Worm (Caenorhabditis elegans) whole organism, young adult: ENCODE measurements around the gene W02B3.3.

ENCODE experiments used
- B0019.2 ChIP-seq: fragments of 200-800 bp; sonication (Bioruptor generic); conservative IDR thresholded peaks from 2 replicates; pipeline ENCODE4 v1.3.6; 2022; ENCODE audit warnings: missing genetic modification reagents, missing genetic modification characterization, missing compliant biosample characterization
- B0035.1 ChIP-seq: sonication (generic microtip); optimal IDR thresholded peaks from 2 replicates; lab custom pipeline; 2016; ENCODE audit warnings: missing genetic modification characterization, mild to moderate bottlenecking, missing compliant biosample characterization, missing genotype, missing genetic modification reagents
- B0261.1 ChIP-seq: sonication (generic microtip); optimal IDR thresholded peaks from 2 replicates; lab custom pipeline; 2016; ENCODE audit warnings: mild to moderate bottlenecking, missing genetic modification characterization, moderate library complexity, missing compliant biosample characterization
- C06A6.2 ChIP-seq: fragments of 200-800 bp; sonication (Bioruptor generic); conservative IDR thresholded peaks from 2 replicates; pipeline ENCODE4 v1.3.6; 2022; ENCODE audit warnings: missing genetic modification characterization, missing compliant biosample characterization
- D2030.7 ChIP-seq: fragments of 200-800 bp; sonication (Bioruptor generic); IDR thresholded peaks from 2 replicates; pipeline ENCODE4 v1.3.6; 2022; ENCODE audit warnings: missing genetic modification reagents, missing genetic modification characterization, missing compliant biosample characterization
- F39B2.1 ChIP-seq: fragments of 200-800 bp; sonication (Bioruptor generic); IDR thresholded peaks from 2 replicates; pipeline ENCODE4 v1.3.6; 2022; ENCODE audit warnings: missing genetic modification reagents, missing genetic modification characterization, missing compliant biosample characterization
- F49E8.2 ChIP-seq: sonication (generic microtip); optimal IDR thresholded peaks from 3 replicates; lab custom pipeline; 2017; ENCODE audit warnings: missing genetic modification characterization, mild to moderate bottlenecking, missing compliant biosample characterization, antibody characterized with exemption, moderate library complexity; ENCODE audit not compliant: insufficient read depth
- F52B5.7 ChIP-seq: sonication (generic microtip); optimal IDR thresholded peaks from 2 replicates; lab custom pipeline; 2016; ENCODE audit warnings: mild to moderate bottlenecking, missing genetic modification characterization, missing compliant biosample characterization
- F55B11.4 ChIP-seq: sonication (generic microtip); optimal IDR thresholded peaks from 2 replicates; lab custom pipeline; 2016; ENCODE audit warnings: missing compliant biosample characterization, missing genetic modification characterization, borderline replicate concordance; ENCODE audit not compliant: insufficient read depth
- F57A8.1 ChIP-seq: fragments of 200-800 bp; sonication (Bioruptor generic); optimal IDR thresholded peaks from 2 replicates; lab custom pipeline; 2018; ENCODE audit warnings: mild to moderate bottlenecking, missing genetic modification characterization, moderate library complexity, missing compliant biosample characterization
- K12H6.12 ChIP-seq: fragments of 200-800 bp; sonication (Bioruptor generic); optimal IDR thresholded peaks from 2 replicates; lab custom pipeline; 2018; ENCODE audit warnings: mild to moderate bottlenecking, missing genetic modification characterization, missing compliant biosample characterization
- T07F8.4 ChIP-seq: sonication (generic microtip); optimal IDR thresholded peaks from 2 replicates; lab custom pipeline; 2016; ENCODE audit warnings: mild to moderate bottlenecking, missing genetic modification characterization, moderate library complexity, missing compliant biosample characterization
- Y53F4B.3 ChIP-seq: fragments of 200-800 bp; sonication (Bioruptor generic); IDR thresholded peaks from 2 replicates; pipeline ENCODE4 v1.3.6; 2022; ENCODE audit warnings: missing genetic modification reagents, missing genetic modification characterization, missing compliant biosample characterization
- aptf-2 ChIP-seq: fragments of 200-800 bp; sonication (Bioruptor generic); conservative IDR thresholded peaks from 2 replicates; pipeline ENCODE4 v1.3.6; 2022; ENCODE audit warnings: missing genetic modification reagents, missing genetic modification characterization, missing compliant biosample characterization
- aptf-3 ChIP-seq: fragments of 200-800 bp; sonication (Bioruptor generic); IDR thresholded peaks from 2 replicates; pipeline ENCODE4 v1.3.6; 2022; ENCODE audit warnings: missing genetic modification characterization, missing compliant biosample characterization
- ccch-3 ChIP-seq: fragments of 200-800 bp; sonication (Bioruptor generic); optimal IDR thresholded peaks from 2 replicates; lab custom pipeline; 2018; ENCODE audit warnings: mild to moderate bottlenecking, missing genetic modification characterization, missing compliant biosample characterization
- cebp-1 ChIP-seq, 2 experiments: fragments of 200-800 bp in 1 of 2; sonication (Bioruptor generic) in 1 of 2; sonication (generic microtip) in 1 of 2; IDR thresholded peaks in 1 of 2; optimal IDR thresholded peaks in 1 of 2; 2 replicates each; pipeline versions ENCODE4 v1.3.6 to Lab custom; 2017 to 2022; ENCODE audit warnings: missing compliant biosample characterization in 2 of 2, missing genetic modification characterization in 2 of 2, mild to moderate bottlenecking in 1 of 2, missing genetic modification reagents in 1 of 2, moderate library complexity in 1 of 2
- ceh-100 ChIP-seq: fragments of 200-800 bp; sonication (Bioruptor generic); IDR thresholded peaks from 2 replicates; pipeline ENCODE4 v1.3.6; 2022; ENCODE audit warnings: missing genetic modification reagents, missing genetic modification characterization, missing compliant biosample characterization
- ceh-27 ChIP-seq: fragments of 200-800 bp; sonication (Bioruptor generic); optimal IDR thresholded peaks from 2 replicates; lab custom pipeline; 2018; ENCODE audit warnings: mild to moderate bottlenecking, missing genetic modification characterization, moderate library complexity, missing compliant biosample characterization
- ceh-58 ChIP-seq: fragments of 200-800 bp; sonication (Bioruptor generic); IDR thresholded peaks from 2 replicates; pipeline ENCODE4 v1.3.6; 2022; ENCODE audit warnings: missing genetic modification characterization, missing compliant biosample characterization
- ceh-79 ChIP-seq: sonication (generic microtip); optimal IDR thresholded peaks from 2 replicates; lab custom pipeline; 2017; ENCODE audit warnings: mild to moderate bottlenecking, missing genetic modification characterization, missing compliant biosample characterization
- ceh-91 ChIP-seq: fragments of 200-800 bp; sonication (Bioruptor generic); IDR thresholded peaks from 2 replicates; pipeline ENCODE4 v1.3.6; 2022; ENCODE audit warnings: missing genetic modification reagents, missing genetic modification characterization, missing compliant biosample characterization
- die-1 ChIP-seq: sonication (generic microtip); optimal IDR thresholded peaks from 2 replicates; lab custom pipeline; 2016; ENCODE audit warnings: missing genotype, mild to moderate bottlenecking, missing genetic modification characterization, missing compliant biosample characterization
- efl-1 ChIP-seq: fragments of 150-350 bp; optimal IDR thresholded peaks from 2 replicates; lab custom pipeline; 2014; ENCODE audit warnings: missing biosample characterization, missing genetic modification reagents, missing genetic modification characterization
- egl-44 ChIP-seq: fragments of 200-800 bp; sonication (Bioruptor generic); IDR thresholded peaks from 2 replicates; pipeline ENCODE4 v1.3.6; 2022; ENCODE audit warnings: missing genetic modification reagents, missing genetic modification characterization, missing compliant biosample characterization
- gei-17 ChIP-seq: fragments of 200-800 bp; sonication (Bioruptor generic); optimal IDR thresholded peaks from 2 replicates; lab custom pipeline; 2018; ENCODE audit warnings: mild to moderate bottlenecking, missing genetic modification characterization, missing compliant biosample characterization
- hmg-1.2 ChIP-seq: fragments of 200-800 bp; sonication (Bioruptor generic); IDR thresholded peaks from 2 replicates; pipeline ENCODE4 v1.3.6; 2022; ENCODE audit warnings: missing genetic modification reagents, missing genetic modification characterization, missing compliant biosample characterization
- lag-1 ChIP-seq: fragments of 200-800 bp; sonication (Bioruptor generic); IDR thresholded peaks from 2 replicates; pipeline ENCODE4 v1.3.6; 2022; ENCODE audit warnings: missing genetic modification reagents, missing genetic modification characterization, missing compliant biosample characterization
- lin-40 ChIP-seq: sonication (generic microtip); optimal IDR thresholded peaks from 2 replicates; lab custom pipeline; 2016; ENCODE audit warnings: missing genetic modification characterization, mild to moderate bottlenecking, missing compliant biosample characterization, missing genotype, missing genetic modification reagents
- lir-1 ChIP-seq: fragments of 200-800 bp; sonication (Bioruptor generic); conservative IDR thresholded peaks from 2 replicates; pipeline ENCODE4 v1.3.6; 2022; ENCODE audit warnings: missing genetic modification reagents, missing genetic modification characterization, missing compliant biosample characterization
- lsl-1 ChIP-seq: fragments of 200-800 bp; sonication (Bioruptor generic); optimal IDR thresholded peaks from 2 replicates; lab custom pipeline; 2018; ENCODE audit warnings: mild to moderate bottlenecking, missing genetic modification characterization, moderate library complexity, missing compliant biosample characterization
- lsy-27 ChIP-seq: sonication (generic microtip); optimal IDR thresholded peaks from 2 replicates; lab custom pipeline; 2017; ENCODE audit warnings: missing genetic modification characterization, mild to moderate bottlenecking, missing compliant biosample characterization, antibody characterized with exemption, missing genotype, borderline replicate concordance; ENCODE audit not compliant: insufficient read depth
- madf-10 ChIP-seq: sonication (generic microtip); optimal IDR thresholded peaks from 2 replicates; lab custom pipeline; 2016; ENCODE audit warnings: mild to moderate bottlenecking, missing genetic modification characterization, missing compliant biosample characterization
- madf-3 ChIP-seq: fragments of 200-800 bp; sonication (Bioruptor generic); IDR thresholded peaks from 2 replicates; pipeline ENCODE4 v1.3.6; 2022; ENCODE audit warnings: missing genetic modification reagents, missing genetic modification characterization, missing compliant biosample characterization
- mel-28 ChIP-seq: sonication (generic microtip); optimal IDR thresholded peaks from 2 replicates; lab custom pipeline; 2016; ENCODE audit warnings: borderline replicate concordance, mild to moderate bottlenecking, missing genetic modification characterization, missing compliant biosample characterization
- mes-4 ChIP-seq: sonication (generic microtip); optimal IDR thresholded peaks from 2 replicates; lab custom pipeline; 2016; ENCODE audit warnings: missing genotype, missing genetic modification characterization, missing compliant biosample characterization
- mxl-1 ChIP-seq: sonication (generic microtip); optimal IDR thresholded peaks from 2 replicates; lab custom pipeline; 2016; ENCODE audit warnings: missing genetic modification characterization, missing compliant biosample characterization
- nhr-120 ChIP-seq: fragments of 200-800 bp; sonication (Bioruptor generic); IDR thresholded peaks from 2 replicates; pipeline ENCODE4 v1.3.6; 2022; ENCODE audit warnings: missing genetic modification characterization, missing compliant biosample characterization
- nhr-27 ChIP-seq: fragments of 200-800 bp; sonication (Bioruptor generic); optimal IDR thresholded peaks from 2 replicates; lab custom pipeline; 2018; ENCODE audit warnings: mild to moderate bottlenecking, missing genetic modification characterization, moderate library complexity, missing compliant biosample characterization
- nhr-80 ChIP-seq: sonication (generic microtip); optimal IDR thresholded peaks from 2 replicates; lab custom pipeline; 2016; ENCODE audit warnings: missing genetic modification characterization, missing compliant biosample characterization
- pbrm-1 ChIP-seq: fragments of 200-800 bp; sonication (Bioruptor generic); IDR thresholded peaks from 2 replicates; pipeline ENCODE4 v1.3.6; 2022; ENCODE audit warnings: missing genetic modification reagents, missing genetic modification characterization, missing compliant biosample characterization
- tbp1 ChIP-seq: fragments of 200-800 bp; sonication (Bioruptor generic); optimal IDR thresholded peaks from 2 replicates; lab custom pipeline; 2018; ENCODE audit warnings: mild to moderate bottlenecking, missing genetic modification characterization, missing compliant biosample characterization
- xnd-1 ChIP-seq: sonication (generic microtip); optimal IDR thresholded peaks from 2 replicates; lab custom pipeline; 2016; ENCODE audit warnings: missing genotype, missing genetic modification reagents, missing genetic modification characterization, missing compliant biosample characterization
- zim-3 ChIP-seq: sonication (generic microtip); optimal IDR thresholded peaks from 2 replicates; lab custom pipeline; 2017; ENCODE audit warnings: mild to moderate bottlenecking, missing genetic modification characterization, moderate library complexity, missing compliant biosample characterization
- ztf-26 ChIP-seq: sonication (generic microtip); optimal IDR thresholded peaks from 2 replicates; lab custom pipeline; 2017; ENCODE audit warnings: missing genetic modification characterization, missing compliant biosample characterization
- ztf-3 ChIP-seq: fragments of 200-800 bp; sonication (Bioruptor generic); optimal IDR thresholded peaks from 2 replicates; lab custom pipeline; 2018; ENCODE audit warnings: mild to moderate bottlenecking, missing genetic modification characterization, missing compliant biosample characterization

The W02B3.3 gene

ce11 chrIII:641759-642158 is 26.5 kb downstream of the W02B3.3 start, which contains the start of gene W06E11.1:
Gene W06E11.1 (plus strand): TSS chrIII:642059.
- TF ChIP-seq mel-28 (tag; lab: Kevin White, UChicago) (no peak), madf-3 (GFP tag; lab: Robert Waterston, UW) (no peak), hmg-1.2 (no peak), lag-1 (GFP tag; lab: Robert Waterston, UW) (no peak), nhr-80 (no peak), ccch-3 (GFP tag; lab: Kevin White, UChicago) (no peak), ceh-91 (GFP tag; lab: Robert Waterston, UW) (no peak), zim-3 (tag; lab: Kevin White, UChicago) (no peak), ceh-100 (GFP tag; lab: Robert Waterston, UW) (no peak), aptf-3 (GFP tag; lab: Robert Waterston, UW) (no peak), nhr-120 (GFP tag; lab: Robert Waterston, UW) (no peak), ceh-79 (tag; lab: Kevin White, UChicago) (no peak)
- TF ChIP-seq, all 124 proteins: peak for 0

- TF ChIP-seq xnd-1 (tag; lab: Kevin White, UChicago): no peak
- TF ChIP-seq aptf-3 (GFP tag; lab: Robert Waterston, UW): no peak
- TF ChIP-seq ztf-3 (GFP tag; lab: Kevin White, UChicago): no peak
- peak; percentile 9 for TF ChIP-seq die-1
- TF ChIP-seq F55B11.4 (tag; lab: Kevin White, UChicago): no peak
- TF ChIP-seq D2030.7 (GFP tag; lab: Robert Waterston, UW): peak; percentile 54
- TF ChIP-seq madf-10 (tag; lab: Kevin White, UChicago): peak; percentile 71
- TF ChIP-seq F57A8.1 (GFP tag; lab: Kevin White, UChicago): no peak
- peak; percentile 68 for TF ChIP-seq lin-40 (tag; lab: Kevin White, UChicago)
- no peak for TF ChIP-seq B0035.1
- no peak for TF ChIP-seq lir-1 (GFP tag; lab: Robert Waterston, UW)
- 0 out of 2 replicates have a peak, but pooled peaks have one; percentile 31 for TF ChIP-seq B0019.2 (GFP tag; lab: Robert Waterston, UW)
- peak; percentile 60 for TF ChIP-seq ceh-27 (GFP tag; lab: Kevin White, UChicago)
- no peak for TF ChIP-seq ztf-26 (tag; lab: Kevin White, UChicago)
- no peak for TF ChIP-seq nhr-27 (tag; lab: Kevin White, UChicago)
- peak; percentile 82 for TF ChIP-seq K12H6.12 (tag; lab: Kevin White, UChicago)
- no peak for TF ChIP-seq mes-4 (tag; lab: Kevin White, UChicago)
- TF ChIP-seq ceh-58 (GFP tag; lab: Robert Waterston, UW): no peak
- TF ChIP-seq lsl-1: peak; percentile 47
- TF ChIP-seq C06A6.2 (GFP tag; lab: Robert Waterston, UW): no peak
- TF ChIP-seq mxl-1 (tag; lab: Kevin White, UChicago): no peak
- TF ChIP-seq T07F8.4: no peak
- TF ChIP-seq B0261.1 (tag; lab: Kevin White, UChicago): peak; percentile 6
- no peak for TF ChIP-seq egl-44
- peak; percentile 47; the same call in 1 of the 2 replicates for TF ChIP-seq aptf-2 (GFP tag; lab: Robert Waterston, UW)
- TF ChIP-seq pbrm-1 (GFP tag; lab: Robert Waterston, UW): no peak
- TF ChIP-seq F39B2.1 (GFP tag; lab: Robert Waterston, UW): no peak
- TF ChIP-seq tbp1 (GFP tag; lab: Kevin White, UChicago): peak; percentile 45
- TF ChIP-seq F49E8.2 (tag; lab: Kevin White, UChicago): no peak
- TF ChIP-seq efl-1 (GFP tag; lab: Kevin White, UChicago): no peak
- TF ChIP-seq F52B5.7 (tag; lab: Kevin White, UChicago): no peak
- no peak for TF ChIP-seq gei-17 (GFP tag; lab: Kevin White, UChicago)
- no peak for TF ChIP-seq lsy-27 (tag; lab: Kevin White, UChicago)
- TF ChIP-seq cebp-1 (GFP tag; IDR thresholded peaks at IDR 0.05; lab: Robert Waterston, UW): peak; percentile 41; the same call in 1 of the 2 replicates
- peak; percentile 62 for TF ChIP-seq cebp-1 (tag; optimal IDR thresholded peaks at IDR 0.05; lab: Kevin White, UChicago)
- no peak for TF ChIP-seq Y53F4B.3 (GFP tag; lab: Robert Waterston, UW)
Measured at ce11 chrIII:640198-640803, 27.9 kb downstream of the W02B3.3 start, which contains the start of the genes tag-266 and tag-267. Gene tag-266 (minus strand): TSS chrIII:640226. Gene tag-267 (plus strand): TSS chrIII:640790.
